Worm (Caenorhabditis elegans) whole organism, late embryonic: ENCODE data around the gene elb-1.

Experiments
- C08G9.2 ChIP-seq: sonication (generic microtip); optimal IDR thresholded peaks from 2 replicates; lab custom pipeline; 2016; ENCODE audit warnings: mild to moderate bottlenecking, missing genetic modification characterization, moderate library complexity, missing compliant biosample characterization
- F13H6.1 ChIP-seq: sonication (generic microtip); optimal IDR thresholded peaks from 2 replicates; lab custom pipeline; 2016; ENCODE audit warnings: missing genetic modification characterization, missing compliant biosample characterization
- K02D7.2 ChIP-seq: sonication (generic microtip); optimal IDR thresholded peaks from 2 replicates; lab custom pipeline; 2017; ENCODE audit warnings: mild to moderate bottlenecking, missing genetic modification characterization, missing compliant biosample characterization
- K09A11.1 ChIP-seq: sonication (generic microtip); optimal IDR thresholded peaks from 2 replicates; lab custom pipeline; 2017; ENCODE audit warnings: antibody characterized with exemption, mild to moderate bottlenecking, missing genetic modification characterization, missing compliant biosample characterization; ENCODE audit not compliant: insufficient read depth
- T23F11.4 ChIP-seq: fragments of 200-800 bp; sonication (Bioruptor generic); optimal IDR thresholded peaks from 2 replicates; lab custom pipeline; 2018; ENCODE audit warnings: mild to moderate bottlenecking, missing genetic modification characterization, missing compliant biosample characterization
- Y22D7AL.16 ChIP-seq: sonication (generic microtip); optimal IDR thresholded peaks from 2 replicates; lab custom pipeline; 2016; ENCODE audit warnings: missing genetic modification characterization, missing compliant biosample characterization
- ahr-1 ChIP-seq: sonication (generic microtip); optimal IDR thresholded peaks from 2 replicates; lab custom pipeline; 2016; ENCODE audit warnings: missing genetic modification characterization, missing compliant biosample characterization
- ama-1 ChIP-seq: fragments of 150-350 bp; optimal IDR thresholded peaks from 2 replicates; lab custom pipeline; 2014
- ceh-14 ChIP-seq: sonication (generic microtip); optimal IDR thresholded peaks from 2 replicates; lab custom pipeline; 2016; ENCODE audit warnings: missing genotype, missing genetic modification characterization, missing compliant biosample characterization
- ceh-19 ChIP-seq: fragments of 200-800 bp; sonication (Bioruptor generic); optimal IDR thresholded peaks from 2 replicates; lab custom pipeline; 2018; ENCODE audit warnings: mild to moderate bottlenecking, missing genetic modification characterization, missing compliant biosample characterization
- ceh-2 ChIP-seq: sonication (generic microtip); optimal IDR thresholded peaks from 2 replicates; lab custom pipeline; 2016; ENCODE audit warnings: missing genotype, missing genetic modification characterization, missing compliant biosample characterization
- ceh-30 ChIP-seq: fragments of 150-350 bp; optimal IDR thresholded peaks from 2 replicates; lab custom pipeline; 2014; ENCODE audit warnings: missing biosample characterization, missing genetic modification characterization
- ceh-31 ChIP-seq: sonication (generic microtip); optimal IDR thresholded peaks from 2 replicates; lab custom pipeline; 2016; ENCODE audit warnings: missing genetic modification characterization, missing compliant biosample characterization
- ceh-45 ChIP-seq: fragments of 200-800 bp; sonication (Bioruptor generic); IDR thresholded peaks from 2 replicates; pipeline ENCODE4 v1.3.6; 2022; ENCODE audit warnings: missing genetic modification reagents, missing genetic modification characterization, missing compliant biosample characterization
- ceh-48 ChIP-seq: sonication (generic microtip); optimal IDR thresholded peaks from 2 replicates; lab custom pipeline; 2016; ENCODE audit warnings: missing genetic modification characterization, inconsistent platforms, missing compliant biosample characterization
- ceh-6 ChIP-seq: fragments of 200-800 bp; sonication (Bioruptor generic); optimal IDR thresholded peaks from 2 replicates; lab custom pipeline; 2018; ENCODE audit warnings: mild to moderate bottlenecking, missing genetic modification characterization, missing compliant biosample characterization
- dve-1 ChIP-seq: sonication (generic microtip); optimal IDR thresholded peaks from 2 replicates; lab custom pipeline; 2017; ENCODE audit warnings: antibody characterized with exemption, mild to moderate bottlenecking, missing genetic modification characterization, missing compliant biosample characterization
- elt-2 ChIP-seq: sonication (generic microtip); optimal IDR thresholded peaks from 2 replicates; lab custom pipeline; 2016; ENCODE audit warnings: missing genetic modification reagents, missing genetic modification characterization, missing compliant biosample characterization
- elt-4 ChIP-seq: sonication (generic microtip); optimal IDR thresholded peaks from 2 replicates; lab custom pipeline; 2016; ENCODE audit warnings: missing genetic modification characterization, missing compliant biosample characterization
- eyg-1 ChIP-seq: sonication (generic microtip); optimal IDR thresholded peaks from 2 replicates; lab custom pipeline; 2016; ENCODE audit warnings: missing genotype, missing genetic modification characterization, missing compliant biosample characterization
- fkh-10 ChIP-seq: fragments of 150-350 bp; optimal IDR thresholded peaks from 2 replicates; lab custom pipeline; 2014; ENCODE audit warnings: missing biosample characterization, missing genetic modification reagents, missing genetic modification characterization
- fkh-6 ChIP-seq: sonication (generic microtip); optimal IDR thresholded peaks from 2 replicates; lab custom pipeline; 2016; ENCODE audit warnings: missing genetic modification characterization, missing compliant biosample characterization
- hlh-15 ChIP-seq: sonication (generic microtip); optimal IDR thresholded peaks from 2 replicates; lab custom pipeline; 2016; ENCODE audit warnings: missing genetic modification characterization, missing compliant biosample characterization
- hlh-6 ChIP-seq: sonication (generic microtip); optimal IDR thresholded peaks from 2 replicates; lab custom pipeline; 2016; ENCODE audit warnings: missing genotype, missing genetic modification characterization, missing compliant biosample characterization
- lim-6 ChIP-seq: sonication (generic microtip); optimal IDR thresholded peaks from 2 replicates; lab custom pipeline; 2016; ENCODE audit warnings: missing genetic modification characterization, missing compliant biosample characterization
- lin-11 ChIP-seq: fragments of 200-800 bp; sonication (Bioruptor generic); optimal IDR thresholded peaks from 2 replicates; lab custom pipeline; 2018; ENCODE audit warnings: mild to moderate bottlenecking, missing genetic modification characterization, missing compliant biosample characterization
- madf-2 ChIP-seq: sonication (generic microtip); optimal IDR thresholded peaks from 2 replicates; lab custom pipeline; 2017; ENCODE audit warnings: missing genetic modification characterization, missing compliant biosample characterization
- mec-3 ChIP-seq: sonication (generic microtip); optimal IDR thresholded peaks from 2 replicates; lab custom pipeline; 2016; ENCODE audit warnings: borderline replicate concordance, missing genetic modification characterization, missing compliant biosample characterization
- nfya-1 ChIP-seq: sonication (generic microtip); optimal IDR thresholded peaks from 2 replicates; lab custom pipeline; 2017; ENCODE audit warnings: missing genetic modification characterization, mild to moderate bottlenecking, missing compliant biosample characterization, antibody characterized with exemption, moderate library complexity
- nhr-232 ChIP-seq: sonication (generic microtip); optimal IDR thresholded peaks from 2 replicates; lab custom pipeline; 2016; ENCODE audit warnings: missing genetic modification characterization, missing compliant biosample characterization
- odd-2 ChIP-seq: sonication (generic microtip); optimal IDR thresholded peaks from 2 replicates; lab custom pipeline; 2017; ENCODE audit warnings: antibody characterized with exemption, mild to moderate bottlenecking, missing genetic modification characterization, missing compliant biosample characterization
- pat-9 ChIP-seq: fragments of 200-800 bp; sonication (Bioruptor generic); optimal IDR thresholded peaks from 2 replicates; lab custom pipeline; 2018; ENCODE audit warnings: mild to moderate bottlenecking, missing genetic modification characterization, moderate library complexity, missing compliant biosample characterization
- pax-1 ChIP-seq: fragments of 150-350 bp; optimal IDR thresholded peaks from 2 replicates; lab custom pipeline; 2014; ENCODE audit warnings: missing biosample characterization, missing genetic modification characterization
- pros-1 ChIP-seq: fragments of 150-350 bp; optimal IDR thresholded peaks from 2 replicates; lab custom pipeline; 2014; ENCODE audit warnings: missing biosample characterization, missing genetic modification reagents, missing genetic modification characterization
- ref-2 ChIP-seq: sonication (generic microtip); optimal IDR thresholded peaks from 2 replicates; lab custom pipeline; 2016; ENCODE audit warnings: missing genetic modification characterization, missing compliant biosample characterization
- sdc-2 ChIP-seq: sonication (generic microtip); optimal IDR thresholded peaks from 2 replicates; lab custom pipeline; 2016; ENCODE audit warnings: missing genotype, missing genetic modification characterization, missing compliant biosample characterization
- sox-2 ChIP-seq: fragments of 200-800 bp; sonication (Bioruptor generic); IDR thresholded peaks from 2 replicates; pipeline ENCODE4 v1.3.6; 2022; ENCODE audit warnings: missing genetic modification reagents, missing genetic modification characterization, missing compliant biosample characterization
- sox-4 ChIP-seq: sonication (generic microtip); optimal IDR thresholded peaks from 2 replicates; lab custom pipeline; 2017; ENCODE audit warnings: mild to moderate bottlenecking, missing genetic modification characterization, inconsistent platforms, missing compliant biosample characterization
- tbx-7 ChIP-seq: sonication (generic microtip); optimal IDR thresholded peaks from 2 replicates; lab custom pipeline; 2016; ENCODE audit warnings: missing genotype, missing genetic modification characterization, missing compliant biosample characterization
- ttx-3 ChIP-seq: sonication (generic microtip); optimal IDR thresholded peaks from 2 replicates; lab custom pipeline; 2016; ENCODE audit warnings: missing genetic modification reagents, missing genetic modification characterization, missing compliant biosample characterization
- unc-3 ChIP-seq, 2 experiments: fragments of 200-800 bp in 1 of 2; sonication (Bioruptor generic) in 1 of 2; sonication (generic microtip) in 1 of 2; conservative IDR thresholded peaks in 1 of 2; optimal IDR thresholded peaks in 1 of 2; 2 replicates each; pipeline versions ENCODE4 v1.3.6 to Lab custom; 2016 to 2022; ENCODE audit warnings: missing compliant biosample characterization in 2 of 2, missing genetic modification characterization in 2 of 2, missing genetic modification reagents in 1 of 2
- unc-42 ChIP-seq: sonication (generic microtip); optimal IDR thresholded peaks from 2 replicates; lab custom pipeline; 2016; ENCODE audit warnings: missing genotype, missing genetic modification characterization, missing compliant biosample characterization
- zip-5 ChIP-seq: sonication (generic microtip); optimal IDR thresholded peaks from 2 replicates; lab custom pipeline; 2016; ENCODE audit warnings: missing genetic modification characterization, missing compliant biosample characterization

Gene elb-1

DNA sequence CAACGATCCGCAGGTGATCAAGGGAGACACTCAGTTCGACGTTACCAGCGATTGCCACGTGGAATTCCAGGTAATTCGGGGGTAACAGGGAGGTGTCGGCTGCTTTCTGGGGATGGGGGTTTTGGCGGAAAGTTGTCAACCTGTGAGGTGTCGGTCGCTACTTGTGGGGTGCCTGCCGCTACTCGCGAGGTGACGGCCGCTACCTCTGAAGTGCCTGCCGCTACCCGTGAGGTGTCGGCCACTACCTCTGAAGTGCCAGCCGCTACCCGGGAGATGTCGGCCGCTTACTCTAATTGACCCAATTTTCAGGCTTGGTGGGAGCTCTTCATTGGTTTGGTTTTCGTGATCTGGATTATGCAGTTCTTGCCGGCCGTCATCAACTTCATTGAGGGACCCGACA, 11.6 kb upstream of the elb-1 start:
- TF ChIP-seq K02D7.2 (tag; lab: Kevin White, UChicago) (no peak), tbx-7 (tag; lab: Kevin White, UChicago) (no peak), nhr-232 (tag; lab: Kevin White, UChicago) (no peak), ceh-45 (GFP tag; lab: Robert Waterston, UW) (no peak), unc-3 (GFP tag; conservative IDR thresholded peaks at IDR 0.05; lab: Robert Waterston, UW) (no peak), unc-3 (tag; optimal IDR thresholded peaks at IDR 0.05; lab: Kevin White, UChicago) (no peak), eyg-1 (tag; lab: Kevin White, UChicago) (no peak), unc-42 (tag; lab: Kevin White, UChicago) (no peak), dve-1 (tag; lab: Kevin White, UChicago) (no peak), ahr-1 (no peak)

DNA sequence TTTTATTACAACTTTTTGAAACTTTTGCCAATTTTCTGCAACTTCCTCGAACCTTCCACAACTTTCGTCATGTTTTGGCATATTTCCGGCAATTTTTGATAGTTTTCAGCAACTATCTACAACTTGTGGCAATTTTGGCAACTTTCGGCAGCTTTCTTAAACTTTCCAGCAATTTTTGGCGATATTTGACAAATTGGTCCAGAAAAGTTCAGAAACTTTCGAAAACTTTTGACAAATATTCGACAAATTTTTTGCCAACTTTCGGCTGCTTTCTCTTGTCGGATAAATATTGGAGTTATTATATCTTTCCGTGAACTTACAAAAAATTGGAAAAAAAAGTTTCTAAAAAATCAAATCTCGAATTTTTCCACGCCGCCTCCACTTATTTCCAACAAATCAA, 11.1 kb upstream of the elb-1 start, which contains the start of gene Y41C4A.18:
Gene Y41C4A.18, plus strand, starts transcription at position 301 of the 400 bp plus-strand sequence.
- TF ChIP-seq elt-4 (tag; lab: Kevin White, UChicago) = no peak
- TF ChIP-seq Y22D7AL.16 (tag; lab: Kevin White, UChicago) = no peak
- TF ChIP-seq pros-1 (tag; lab: Kevin White, UChicago) = no peak
- no peak for TF ChIP-seq C08G9.2 (tag; lab: Kevin White, UChicago)
- no peak for TF ChIP-seq elt-2 (tag; lab: Kevin White, UChicago)
- TF ChIP-seq ceh-2 (tag; lab: Kevin White, UChicago) = no peak
- no peak for TF ChIP-seq pat-9 (tag; lab: Kevin White, UChicago)
- no peak for TF ChIP-seq odd-2 (tag; lab: Kevin White, UChicago)
- no peak for TF ChIP-seq K09A11.1
- TF ChIP-seq K02D7.2 (tag; lab: Kevin White, UChicago) = no peak
- no peak for TF ChIP-seq ceh-48 (tag; lab: Kevin White, UChicago)
- no peak for TF ChIP-seq mec-3 (tag; lab: Kevin White, UChicago)
- TF ChIP-seq sox-2 = no peak
- TF ChIP-seq lim-6 (tag; lab: Kevin White, UChicago) = no peak
- no peak for TF ChIP-seq hlh-6 (tag; lab: Kevin White, UChicago)
- no peak for TF ChIP-seq unc-3 (GFP tag; conservative IDR thresholded peaks at IDR 0.05; lab: Robert Waterston, UW)
- no peak for TF ChIP-seq unc-3 (tag; optimal IDR thresholded peaks at IDR 0.05; lab: Kevin White, UChicago)
- TF ChIP-seq pax-1 = no peak

DNA sequence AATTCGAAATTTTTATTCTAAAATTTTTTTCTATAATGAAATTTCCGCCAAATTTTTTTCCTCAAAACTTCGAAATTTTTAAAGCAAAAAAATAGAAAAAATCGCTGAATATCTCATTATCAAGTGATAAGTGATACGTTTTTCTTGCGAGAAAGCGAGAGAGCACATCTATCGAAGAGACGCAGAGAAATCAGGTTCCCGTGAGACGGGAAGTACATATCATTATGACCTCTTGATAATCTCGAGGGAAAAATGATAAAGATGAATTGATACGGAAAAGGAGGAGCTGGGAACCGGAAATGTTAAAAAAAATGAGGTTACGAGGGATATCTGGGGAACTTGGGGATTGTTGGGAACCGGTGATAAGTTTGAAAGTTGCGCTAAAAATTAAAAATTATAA, 7.8 kb upstream of the elb-1 start:
- TF ChIP-seq elt-2 (tag; lab: Kevin White, UChicago) (peak; percentile 80), sox-4 (tag; lab: Kevin White, UChicago) (no peak), fkh-6 (no peak), hlh-15 (no peak), odd-2 (tag; lab: Kevin White, UChicago) (no peak)
- TF ChIP-seq, all 69 proteins: peak for 1

ce11 chrIII:11726590-11726989, 7.3 kb upstream of the elb-1 start, which contains the start of gene Y41C4A.12:
Gene Y41C4A.12, minus strand, starts transcription at chrIII:11726690.
- TF ChIP-seq unc-3 (GFP tag; conservative IDR thresholded peaks at IDR 0.05; lab: Robert Waterston, UW) = no peak
- no peak for TF ChIP-seq unc-3 (tag; optimal IDR thresholded peaks at IDR 0.05; lab: Kevin White, UChicago)
- no peak for TF ChIP-seq ama-1
- no peak for TF ChIP-seq K02D7.2 (tag; lab: Kevin White, UChicago)
- TF ChIP-seq ceh-6 (GFP tag; lab: Kevin White, UChicago) = no peak
- no peak for TF ChIP-seq ttx-3
- no peak for TF ChIP-seq madf-2
- no peak for TF ChIP-seq fkh-10

- TF ChIP-seq ceh-31 (tag; lab: Kevin White, UChicago) (no peak), nfya-1 (tag; lab: Kevin White, UChicago) (no peak), lin-11 (tag; lab: Kevin White, UChicago) (no peak), hlh-6 (tag; lab: Kevin White, UChicago) (no peak), K09A11.1 (no peak), ref-2 (no peak), ceh-30 (no peak), zip-5 (no peak), T23F11.4 (GFP tag; lab: Kevin White, UChicago) (no peak), ceh-45 (GFP tag; lab: Robert Waterston, UW) (no peak), ceh-19 (no peak), ceh-14 (tag; lab: Kevin White, UChicago) (no peak), F13H6.1 (tag; lab: Kevin White, UChicago) (no peak), tbx-7 (tag; lab: Kevin White, UChicago) (no peak), madf-2 (no peak), sdc-2 (no peak)
These were observed 2.2 kb upstream of the elb-1 start, which contains the start of gene Y41C4A.32 for ce11 chrIII:11721405-11721804. Gene Y41C4A.32, plus strand, starts transcription at chrIII:11721706.
